Fruit fly (Drosophila melanogaster) Kc167 (cell line): Measurements from ENCODE around the gene Rint1.

ENCODE experiments used
- Myc ChIP-seq: fragments of >200 bp; optimal IDR thresholded peaks from 2 replicates; lab custom pipeline; 2017; ENCODE audit warnings: missing external identifiers
- Sin3A ChIP-seq: fragments of >200 bp; optimal IDR thresholded peaks from 2 replicates; lab custom pipeline; 2018; ENCODE audit warnings: missing external identifiers
- h ChIP-seq: fragments of >200 bp; optimal IDR thresholded peaks from 3 replicates; lab custom pipeline; 2018; ENCODE audit warnings: missing external identifiers
- insv ChIP-seq: fragments of >200 bp; optimal IDR thresholded peaks from 3 replicates; lab custom pipeline; 2018; ENCODE audit warnings: missing external identifiers
- psq ChIP-seq: fragments of >200 bp; optimal IDR thresholded peaks from 2 replicates; lab custom pipeline; 2017; ENCODE audit warnings: missing external identifiers
- ttk ChIP-seq: sonication (Bioruptor generic); optimal IDR thresholded peaks from 2 replicates; lab custom pipeline; 2017; ENCODE audit warnings: missing external identifiers

Rint1 gene

DNA sequence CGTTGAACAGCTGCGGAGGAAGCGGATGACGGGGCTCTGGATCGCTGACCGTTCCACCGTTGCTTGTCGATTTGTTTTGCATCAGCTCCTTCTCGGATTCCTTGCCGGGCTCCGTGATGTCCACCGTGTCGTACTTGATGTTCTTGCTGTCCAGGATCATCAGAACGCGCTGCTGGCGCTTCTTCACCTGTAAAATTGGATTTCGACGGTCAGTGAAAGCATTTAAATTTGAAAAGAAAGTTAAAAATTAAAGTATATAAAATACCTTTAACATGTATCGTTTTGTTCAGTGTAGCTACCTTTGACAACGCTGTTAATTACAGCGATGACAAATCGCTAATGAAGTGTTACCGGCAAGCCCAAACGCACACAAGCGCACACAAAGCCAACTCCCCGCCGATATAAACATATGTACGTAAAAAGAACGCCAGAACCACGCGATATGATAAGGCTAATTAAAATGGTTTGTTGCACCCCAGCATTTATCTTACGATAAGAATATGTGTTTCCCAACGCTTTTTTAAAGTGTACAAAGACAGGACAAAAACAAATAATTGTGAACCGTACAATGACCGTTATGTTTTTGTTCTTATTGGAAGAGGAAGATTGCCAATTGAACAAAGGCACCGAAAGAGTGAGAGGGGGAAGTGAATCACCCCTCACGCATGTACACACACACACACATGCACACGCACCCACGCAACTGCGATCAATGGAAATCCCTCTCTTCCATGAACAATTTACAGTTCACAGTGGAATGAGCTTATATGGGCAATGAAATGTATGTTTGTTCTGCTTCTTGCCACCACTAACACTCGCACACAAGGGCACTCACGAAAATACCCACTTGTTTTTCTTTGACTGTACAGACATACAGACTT lies 44.6 kb downstream of the Rint1 start:
- TF ChIP-seq insv (no peak), Myc (lab: Kevin White, UChicago) (no peak), psq (no peak), h (no peak), ttk (no peak), Sin3A (no peak)

DNA sequence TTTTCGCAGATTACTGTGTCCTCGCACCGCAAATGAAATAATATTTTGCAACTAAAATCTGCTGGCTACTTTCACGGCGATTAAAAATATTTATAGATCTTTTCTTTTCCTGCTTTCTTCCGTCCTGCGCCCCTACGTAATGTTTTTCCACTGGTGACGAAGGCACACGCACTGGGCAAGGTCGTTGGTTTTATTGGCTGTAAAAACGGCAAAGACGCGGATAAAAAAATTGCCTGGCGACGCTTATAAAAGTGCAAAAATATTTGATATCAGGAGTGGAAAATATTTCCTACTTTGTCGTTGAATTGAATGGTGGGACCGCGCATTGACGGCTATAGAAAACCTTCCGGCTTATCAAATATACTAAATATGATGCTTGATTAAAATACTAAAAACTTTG lies 45.5 kb downstream of the Rint1 start, which contains the start of gene Sh3beta:
Gene Sh3beta, minus strand, starts transcription at position 327 of the 400 bp plus-strand sequence.
- no peak for TF ChIP-seq psq

DNA sequence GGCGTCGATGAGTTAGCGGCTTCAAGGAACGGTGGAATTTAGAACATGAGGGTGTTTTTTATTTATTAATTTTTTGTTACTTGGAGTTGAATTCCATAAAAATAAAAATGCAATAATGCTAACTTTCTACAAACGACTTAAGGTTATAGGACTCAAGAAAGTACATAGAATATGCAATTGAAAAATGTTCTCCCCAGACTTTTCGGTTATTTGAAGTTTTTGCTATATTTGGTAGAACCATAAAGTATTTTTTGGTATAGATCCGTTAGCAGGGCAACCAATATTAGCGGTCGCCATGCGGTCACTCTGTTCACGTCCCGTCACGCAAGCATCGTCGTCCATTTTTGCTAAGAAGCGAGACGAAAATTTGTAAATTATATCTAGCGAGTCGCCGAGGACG lies 46.1 kb downstream of the Rint1 start, which contains the start of gene akirin:
Gene akirin, plus strand, starts transcription at position 301 of the 400 bp plus-strand sequence.
- TF ChIP-seq psq (no peak), ttk (no peak), h (no peak), insv (no peak), Sin3A (no peak), Myc (lab: Kevin White, UChicago) (no peak)

DNA sequence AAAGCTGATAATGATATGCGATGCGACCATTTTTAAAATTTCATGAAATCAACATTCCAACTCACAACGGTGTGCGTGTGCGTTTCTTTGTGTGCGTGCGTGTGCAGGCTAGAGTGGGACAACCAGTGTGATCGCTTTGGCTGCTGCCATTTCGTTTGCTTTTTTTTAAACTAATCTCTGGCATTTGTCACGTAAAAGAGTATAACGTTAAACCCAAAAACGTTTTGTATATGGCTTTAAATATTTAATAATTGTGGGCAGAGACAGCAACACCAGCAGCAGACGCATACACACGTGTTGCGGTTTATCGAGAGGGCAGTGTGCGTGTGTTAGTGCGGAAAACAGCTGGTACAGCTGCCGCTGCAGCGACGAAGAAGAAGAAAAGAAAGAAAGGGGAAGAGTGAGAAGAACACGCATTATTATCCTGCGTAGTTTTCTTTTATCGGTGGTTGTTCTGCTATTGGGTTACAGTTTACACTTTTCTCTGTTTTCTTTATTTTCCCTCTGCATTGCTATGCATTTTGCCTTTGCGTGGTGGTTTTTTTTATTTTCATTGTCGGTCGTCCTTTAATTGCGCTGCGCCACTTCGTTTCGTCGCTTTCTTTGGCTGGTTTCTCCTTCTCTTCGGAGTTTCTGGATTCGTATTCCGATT lies 46.9 kb downstream of the Rint1 start:
- no peak for TF ChIP-seq h
- TF ChIP-seq Myc (lab: Kevin White, UChicago), result no peak
- TF ChIP-seq Sin3A, result no peak
- TF ChIP-seq ttk, result no peak
- no peak for TF ChIP-seq psq
- TF ChIP-seq insv, result no peak

DNA sequence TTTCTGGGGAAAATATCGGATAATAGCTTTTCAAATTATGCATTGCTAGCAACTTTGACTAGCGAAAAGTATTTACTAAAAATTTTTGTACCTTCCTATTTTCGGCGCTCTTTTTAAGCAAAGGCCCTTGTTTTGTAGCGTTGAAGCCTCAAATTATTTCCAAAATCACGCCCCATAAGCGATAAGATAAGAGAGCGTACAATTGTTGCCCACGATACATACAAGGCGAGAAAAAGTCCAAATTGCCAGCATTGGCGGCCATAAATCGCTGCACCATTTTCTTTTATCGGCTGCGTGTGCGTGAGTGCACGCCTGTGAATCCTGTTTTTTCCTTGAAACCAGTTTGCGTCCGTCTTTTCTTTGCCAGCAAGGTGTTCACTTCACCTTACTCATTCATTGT lies 47.9 kb downstream of the Rint1 start:
- TF ChIP-seq ttk (no peak), insv (no peak), h (no peak), psq (no peak), Myc (lab: Kevin White, UChicago) (no peak), Sin3A (no peak)
